Fruit fly (Drosophila melanogaster): ENCODE data around the gene Acp62F.

Gene Acp62F

dm6 chr3L:2782678-2783027, 43.1 kb downstream of the Acp62F start:
- TF ChIP-seq fkh (GFP tag; optimal IDR thresholded peaks at IDR 0.05) = peak; percentile 41
- no peak for TF ChIP-seq acj6 (GFP tag; optimal IDR thresholded peaks at IDR 0.05)
- TF ChIP-seq CG16779 (tag; optimal IDR thresholded peaks at IDR 0.05) = no peak
- TF ChIP-seq Hr39 (GFP tag; optimal IDR thresholded peaks at IDR 0.05) = no peak
- TF ChIP-seq CG4318 (GFP tag; optimal IDR thresholded peaks at IDR 0.05) = no peak

DNA sequence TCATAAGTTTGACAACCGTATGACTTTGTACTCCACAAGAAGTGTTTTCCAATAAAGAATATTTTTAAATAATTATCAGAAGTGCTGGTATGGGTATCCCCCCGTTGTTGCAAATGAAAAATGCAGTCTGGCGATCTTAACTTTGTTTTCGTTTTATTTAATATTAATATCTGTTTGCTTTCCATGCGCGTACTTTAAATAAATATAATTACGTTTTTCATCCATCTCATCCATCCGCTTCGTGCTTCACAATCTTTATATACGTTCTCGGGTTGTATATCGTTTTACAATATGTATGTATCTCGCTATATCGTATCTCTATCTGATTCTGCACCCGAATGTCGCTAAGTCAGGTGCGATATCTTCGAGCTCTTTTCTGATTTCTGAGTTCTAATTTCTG, 46.4 kb downstream of the Acp62F start:
- no peak for TF ChIP-seq CG10669 (GFP tag; optimal IDR thresholded peaks at IDR 0.05)
- no peak for TF ChIP-seq Eip75B (GFP tag; optimal IDR thresholded peaks at IDR 0.05)
- TF ChIP-seq CG6163 (GFP tag; IDR thresholded peaks at IDR 0.05) = no peak
- no peak for TF ChIP-seq net (GFP tag; optimal IDR thresholded peaks at IDR 0.05)
- no peak for TF ChIP-seq Sox15 (GFP tag; optimal IDR thresholded peaks at IDR 0.05)
- no peak for TF ChIP-seq fd85E (GFP tag; optimal IDR thresholded peaks at IDR 0.05)
- no peak for TF ChIP-seq Smox (GFP tag; optimal IDR thresholded peaks at IDR 0.05)
- TF ChIP-seq ss (GFP tag; optimal IDR thresholded peaks at IDR 0.05) = no peak
- TF ChIP-seq topi (GFP tag; optimal IDR thresholded peaks at IDR 0.05) = no peak
- TF ChIP-seq vri (GFP tag; optimal IDR thresholded peaks at IDR 0.05) = no peak
- TF ChIP-seq dac (GFP tag; optimal IDR thresholded peaks at IDR 0.05) = no peak
- no peak for TF ChIP-seq CG11762 (GFP tag; optimal IDR thresholded peaks at IDR 0.05; ENCODE audit: insufficient read depth)
- TF ChIP-seq Eip93F (GFP tag; optimal IDR thresholded peaks at IDR 0.05) = no peak
- no peak for TF ChIP-seq Eip78C (GFP tag)
- TF ChIP-seq CG6854 (GFP tag; optimal IDR thresholded peaks at IDR 0.05) = no peak
- TF ChIP-seq lz (GFP tag; optimal IDR thresholded peaks at IDR 0.05) = no peak
- no peak for TF ChIP-seq CG6276 (GFP tag; optimal IDR thresholded peaks at IDR 0.05)
- TF ChIP-seq Sox14 (GFP tag; optimal IDR thresholded peaks at IDR 0.05) = no peak
